Worm (Caenorhabditis elegans) whole organism, early embryonic: ENCODE results near the gene K07E1.1.

Source experiments
- B0310.2 ChIP-seq: sonication (generic microtip); optimal IDR thresholded peaks from 2 replicates; lab custom pipeline; 2016; ENCODE audit warnings: mild to moderate bottlenecking, missing genetic modification characterization, missing compliant biosample characterization
- F13C5.2 ChIP-seq: sonication (generic microtip); optimal IDR thresholded peaks from 2 replicates; lab custom pipeline; 2017; ENCODE audit warnings: mild to moderate bottlenecking, missing genetic modification characterization, inconsistent platforms, missing compliant biosample characterization
- aly-1 ChIP-seq: sonication (generic microtip); optimal IDR thresholded peaks from 2 replicates; lab custom pipeline; 2016; ENCODE audit warnings: missing genetic modification characterization, missing compliant biosample characterization
- ama-1 ChIP-seq: fragments of 150-350 bp; optimal IDR thresholded peaks from 2 replicates; lab custom pipeline; 2014
- ceh-13 ChIP-seq: fragments of 200-800 bp; sonication (Bioruptor generic); optimal IDR thresholded peaks from 2 replicates; lab custom pipeline; 2018; ENCODE audit warnings: mild to moderate bottlenecking, missing genetic modification characterization, missing compliant biosample characterization
- ceh-36 ChIP-seq: sonication (generic microtip); optimal IDR thresholded peaks from 2 replicates; lab custom pipeline; 2016; ENCODE audit warnings: missing genetic modification characterization, inconsistent platforms, missing compliant biosample characterization
- ets-7 ChIP-seq: sonication (generic microtip); optimal IDR thresholded peaks from 2 replicates; lab custom pipeline; 2016; ENCODE audit warnings: missing genotype, missing genetic modification characterization, missing compliant biosample characterization
- flt-1 ChIP-seq: fragments of 200-800 bp; sonication (Bioruptor generic); IDR thresholded peaks from 2 replicates; pipeline ENCODE4 v1.3.6; 2022; ENCODE audit warnings: missing genetic modification characterization, missing compliant biosample characterization
- hmbx-1 ChIP-seq: sonication (generic microtip); optimal IDR thresholded peaks from 2 replicates; lab custom pipeline; 2016; ENCODE audit warnings: mild to moderate bottlenecking, missing genetic modification characterization, missing compliant biosample characterization
- hmg-4 ChIP-seq: fragments of 200-800 bp; sonication (Bioruptor generic); optimal IDR thresholded peaks from 2 replicates; lab custom pipeline; 2018; ENCODE audit warnings: mild to moderate bottlenecking, missing genetic modification characterization, missing compliant biosample characterization
- pes-1 ChIP-seq: fragments of 200-800 bp; sonication (Bioruptor generic); IDR thresholded peaks from 2 replicates; pipeline ENCODE4 v1.3.6; 2022; ENCODE audit warnings: missing genetic modification reagents, missing genetic modification characterization, missing compliant biosample characterization
- scrt-1 ChIP-seq: fragments of 200-800 bp; sonication (Bioruptor generic); IDR thresholded peaks from 2 replicates; pipeline ENCODE4 v1.3.6; 2022; ENCODE audit warnings: missing genetic modification characterization, missing compliant biosample characterization
- sea-1 ChIP-seq: fragments of 200-800 bp; sonication (Bioruptor generic); conservative IDR thresholded peaks from 2 replicates; pipeline ENCODE4 v1.3.6; 2022; ENCODE audit warnings: missing genetic modification characterization, missing compliant biosample characterization
- tbx-11 ChIP-seq: fragments of 200-800 bp; sonication (Bioruptor generic); IDR thresholded peaks from 2 replicates; pipeline ENCODE4 v1.3.6; 2022; ENCODE audit warnings: missing genetic modification characterization, missing compliant biosample characterization

DNA sequence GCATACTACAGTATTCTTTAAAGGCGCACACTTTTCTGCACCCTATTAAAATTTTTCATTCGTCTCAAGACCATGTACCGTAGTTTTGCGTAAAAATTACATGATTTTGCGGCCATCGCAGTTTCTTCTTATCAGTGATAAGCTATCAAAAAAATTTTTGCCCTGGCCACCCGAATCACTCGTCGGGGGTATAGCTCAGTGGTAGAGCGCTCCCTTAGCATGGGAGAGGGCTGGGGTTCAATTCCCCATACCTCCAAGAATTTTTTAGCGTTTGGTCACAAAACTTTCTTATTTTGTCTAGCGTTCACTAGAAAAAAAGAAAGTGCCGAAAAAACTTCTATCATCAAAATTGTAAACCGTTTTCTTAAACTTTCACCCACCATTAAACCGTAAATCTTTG is 14.3 kb downstream of the K07E1.1 start:
- TF ChIP-seq ama-1 (lab: Kevin White, UChicago) (no peak), scrt-1 (GFP tag; lab: Robert Waterston, UW) (no peak), ceh-13 (GFP tag; lab: Kevin White, UChicago) (no peak), flt-1 (no peak), aly-1 (no peak), ets-7 (tag; lab: Kevin White, UChicago) (no peak), hmbx-1 (tag; lab: Kevin White, UChicago) (no peak), tbx-11 (GFP tag; lab: Robert Waterston, UW) (no peak), F13C5.2 (tag; lab: Kevin White, UChicago) (no peak), pes-1 (no peak), ceh-36 (no peak), sea-1 (no peak), hmg-4 (GFP tag; lab: Kevin White, UChicago) (no peak), B0310.2 (tag; lab: Kevin White, UChicago) (no peak)
